Worm (Caenorhabditis elegans) whole organism, midembryonic: ENCODE results near the gene aip-1.
A peak's percentile ranks its signal among the peaks of the same experiment; 100 is the strongest.

Experiments used
- T22C8.4 ChIP-seq: fragments of 200-800 bp; sonication (Bioruptor generic); IDR thresholded peaks from 2 replicates; pipeline ENCODE4 v1.3.6; 2022; ENCODE audit warnings: missing genetic modification characterization, missing compliant biosample characterization
- cog-1 ChIP-seq: sonication (generic microtip); optimal IDR thresholded peaks from 2 replicates; lab custom pipeline; 2016; ENCODE audit warnings: missing genetic modification characterization, missing compliant biosample characterization
- klf-2 ChIP-seq: fragments of 200-800 bp; sonication (Bioruptor generic); conservative IDR thresholded peaks from 2 replicates; pipeline ENCODE4 v1.3.6; 2022; ENCODE audit warnings: missing genetic modification reagents, missing genetic modification characterization, missing compliant biosample characterization
- ref-1 ChIP-seq: fragments of 200-800 bp; sonication (Bioruptor generic); conservative IDR thresholded peaks from 2 replicates; pipeline ENCODE4 v1.3.6; 2022; ENCODE audit warnings: missing genetic modification reagents, missing genetic modification characterization, missing compliant biosample characterization
- tab-1 ChIP-seq: fragments of 200-800 bp; sonication (Bioruptor generic); IDR thresholded peaks from 2 replicates; pipeline ENCODE4 v1.3.6; 2022; ENCODE audit warnings: missing genetic modification characterization, missing compliant biosample characterization
- ztf-23 ChIP-seq: fragments of 200-800 bp; sonication (Bioruptor generic); IDR thresholded peaks from 2 replicates; pipeline ENCODE4 v1.3.6; 2022; ENCODE audit warnings: missing genetic modification reagents, missing genetic modification characterization, missing compliant biosample characterization
- ztf-29 ChIP-seq: fragments of 200-800 bp; sonication (Bioruptor generic); IDR thresholded peaks from 2 replicates; pipeline ENCODE4 v1.3.6; 2022; ENCODE audit warnings: missing genetic modification reagents, missing genetic modification characterization, missing compliant biosample characterization

- TF ChIP-seq T22C8.4 (GFP tag; lab: Robert Waterston, UW) (no peak), ztf-23 (GFP tag; lab: Robert Waterston, UW) (0 out of 2 replicates have a peak, but pooled peaks have one; percentile 33), klf-2 (GFP tag; lab: Robert Waterston, UW) (no peak), ztf-29 (no peak), cog-1 (tag; lab: Kevin White, UChicago) (no peak), ref-1 (no peak), tab-1 (GFP tag; lab: Robert Waterston, UW) (no peak)
Observed at ce11 chrV:14011427-14011826, 706 bp upstream of the aip-1 start.
